Fruit fly (Drosophila melanogaster): ENCODE measurements around the gene trol.

DNA sequence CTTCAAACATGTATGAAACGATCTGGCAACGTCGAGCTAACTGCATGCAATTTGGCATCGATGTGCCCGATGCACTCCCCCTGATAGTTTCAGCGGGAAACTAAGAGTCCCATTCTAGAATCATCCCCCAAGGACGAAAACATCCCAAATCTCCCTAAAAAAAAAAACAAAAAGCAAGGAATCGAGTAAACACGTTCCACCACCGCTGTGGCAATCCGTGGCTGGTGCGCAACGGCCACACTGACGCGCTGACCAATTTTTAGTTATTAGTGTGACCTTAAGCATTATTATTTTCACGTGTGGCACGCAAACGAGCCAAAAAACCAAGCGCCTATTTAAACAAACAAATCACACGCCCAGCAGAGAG, 40.5 kb upstream of the trol start, which contains the start of gene wds:
- TF ChIP-seq CG8478 (optimal IDR thresholded peaks at IDR 0.05) = no peak
- TF ChIP-seq CTCF (optimal IDR thresholded peaks at IDR 0.05) = peak in 1 of 2 experiments; percentile 19
